Fruit fly (Drosophila melanogaster): ENCODE measurements around the gene Grasp65.

dm6 chr3L:19932917-19933316 lies 8.2 kb downstream of the Grasp65 start:
- TF ChIP-seq Dfd (GFP tag; optimal IDR thresholded peaks at IDR 0.05) (no peak), usp (GFP tag; optimal IDR thresholded peaks at IDR 0.05) (no peak), CG32264 (GFP tag; optimal IDR thresholded peaks at IDR 0.05) (no peak), fru (GFP tag; optimal IDR thresholded peaks at IDR 0.05) (peak; percentile 5), brk (GFP tag; optimal IDR thresholded peaks at IDR 0.05) (no peak)

Data from whole organism, wandering third instar larva.